Worm (Caenorhabditis elegans): ENCODE measurements around the gene hrpa-1.

DNA sequence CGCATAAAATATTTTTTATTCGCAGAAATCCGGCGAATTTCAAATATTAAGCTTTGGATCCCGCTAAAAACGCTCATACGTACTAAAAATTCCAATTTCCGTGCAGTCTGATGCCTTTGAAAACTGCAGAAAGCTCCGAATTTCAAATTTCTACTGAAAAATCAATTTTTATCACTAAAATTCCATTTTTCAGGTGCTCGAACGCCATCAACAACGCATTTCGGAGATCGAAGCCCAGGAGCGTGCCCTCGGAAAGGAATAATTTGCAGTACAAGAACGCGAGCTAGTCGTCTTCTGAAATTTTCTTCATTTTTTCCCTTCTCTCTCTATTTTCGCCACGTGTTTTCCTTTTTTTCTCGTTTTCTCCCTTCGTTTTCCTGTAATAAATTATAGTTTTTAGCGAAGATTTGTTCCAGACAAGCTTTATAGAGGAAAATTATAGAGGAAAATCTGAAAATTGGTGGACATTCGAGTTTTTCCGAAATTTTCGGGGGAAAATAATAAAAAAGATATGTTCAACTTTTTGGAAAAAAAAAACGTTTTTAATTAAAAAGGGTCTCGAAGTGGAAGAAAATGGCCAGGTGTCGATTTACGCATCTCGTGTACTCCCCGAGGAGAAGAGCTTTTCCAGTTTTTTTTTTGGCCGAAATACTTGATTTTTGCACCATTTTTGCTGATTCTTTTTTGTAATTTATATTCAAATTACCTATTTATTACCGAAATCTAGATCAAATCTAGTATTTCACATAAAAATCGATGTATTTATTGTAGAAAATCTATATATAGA lies 48.0 kb upstream of the hrpa-1 start:
- no peak for TF ChIP-seq F16B12.6 (tag; optimal IDR thresholded peaks at IDR 0.05)
- TF ChIP-seq ama-1 (optimal IDR thresholded peaks at IDR 0.05): peak; percentile 18
- no peak for TF ChIP-seq mep-1 (tag; optimal IDR thresholded peaks at IDR 0.05)
- TF ChIP-seq mef-2 (tag; optimal IDR thresholded peaks at IDR 0.05): no peak
- TF ChIP-seq rnt-1 (tag; optimal IDR thresholded peaks at IDR 0.05): no peak
- no peak for TF ChIP-seq ceh-88 (GFP tag; IDR thresholded peaks at IDR 0.05)
- TF ChIP-seq sptf-1 (tag; optimal IDR thresholded peaks at IDR 0.05): no peak
- no peak for TF ChIP-seq ceh-82 (tag; optimal IDR thresholded peaks at IDR 0.05)
- TF ChIP-seq ceh-63 (GFP tag; optimal IDR thresholded peaks at IDR 0.05): no peak
- no peak for TF ChIP-seq ztf-4 (tag; optimal IDR thresholded peaks at IDR 0.05)
- TF ChIP-seq mab-9 (GFP tag; IDR thresholded peaks at IDR 0.05): no peak
- TF ChIP-seq fkh-10 (GFP tag; optimal IDR thresholded peaks at IDR 0.05): no peak
- TF ChIP-seq unc-62 (GFP tag; optimal IDR thresholded peaks at IDR 0.05): no peak
